Worm (Caenorhabditis elegans): ENCODE results near the gene fbxa-111.
"Not testable (repeated sequence)": the region's sequence is repeated elsewhere in the genome, so short reads cannot be mapped to it uniquely, and the experiment has no call there.

The fbxa-111 gene

DNA sequence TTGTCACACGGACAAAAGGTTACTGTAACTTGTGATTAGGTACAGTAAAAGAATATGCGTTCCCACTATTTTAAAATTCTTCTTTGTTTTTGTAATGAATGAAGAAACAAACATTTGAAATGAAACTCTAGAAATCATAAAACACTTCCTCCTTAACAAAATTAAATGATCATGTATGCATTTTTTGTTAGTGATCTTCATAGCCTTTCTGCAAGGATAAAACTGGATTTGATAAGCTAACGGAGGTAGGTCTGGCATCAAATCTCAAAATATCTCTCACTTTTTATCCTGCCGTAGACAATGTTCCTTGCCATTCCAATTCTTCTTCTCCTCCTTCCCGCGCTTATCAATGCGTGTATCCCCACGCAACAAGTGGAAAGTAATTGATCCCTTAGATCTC, 2.0 kb upstream of the fbxa-111 start, which contains the start of gene clec-238:
Gene clec-238, plus strand, starts transcription at position 301 of the 400 bp plus-strand sequence.
- TF ChIP-seq W03F9.2 (tag; optimal IDR thresholded peaks at IDR 0.05) (no peak), dao-5 (tag; optimal IDR thresholded peaks at IDR 0.05) (no peak), him-1 (tag; optimal IDR thresholded peaks at IDR 0.05) (no peak)

DNA sequence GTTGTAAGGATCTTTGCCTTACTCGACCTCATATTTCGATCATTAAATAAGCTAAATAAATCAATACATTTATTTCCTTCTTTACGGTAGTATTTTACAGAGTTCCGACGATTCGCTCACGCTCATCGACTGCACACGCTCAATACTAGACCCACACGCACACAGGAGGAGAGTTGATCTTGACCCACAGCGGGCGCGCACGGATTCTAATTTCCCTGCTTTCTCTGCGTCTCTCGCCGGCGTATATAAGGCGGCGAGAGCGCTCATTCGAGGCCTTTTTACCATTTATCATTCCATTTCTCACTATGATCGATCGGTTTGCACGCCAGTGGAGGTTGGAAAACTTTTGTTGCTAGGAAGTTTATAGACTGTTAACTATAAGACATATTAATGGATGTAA, 527 bp upstream of the fbxa-111 start:
- no peak for TF ChIP-seq W03F9.2 (tag; optimal IDR thresholded peaks at IDR 0.05)
- TF ChIP-seq dao-5 (tag; optimal IDR thresholded peaks at IDR 0.05): no peak
- TF ChIP-seq him-1 (tag; optimal IDR thresholded peaks at IDR 0.05): no peak

DNA sequence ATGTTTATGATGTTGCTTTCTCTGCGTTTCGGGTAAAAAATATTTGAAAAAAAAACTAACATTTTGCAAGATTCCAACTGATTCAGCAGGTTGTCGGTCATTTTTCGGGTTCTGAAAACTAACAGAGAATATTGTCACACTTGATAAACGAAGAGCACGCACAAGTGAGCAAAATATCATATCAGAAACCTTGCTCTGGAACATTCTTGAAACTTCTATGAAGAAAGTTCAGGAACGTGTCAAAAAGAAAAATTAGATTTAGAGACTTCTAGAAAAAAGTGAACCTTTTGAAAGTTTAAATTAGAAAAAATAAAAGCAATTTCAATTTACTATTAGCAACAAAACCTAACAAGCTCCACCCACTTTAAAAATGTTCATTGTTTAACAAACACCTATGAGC, 1.5 kb downstream of the fbxa-111 start, which contains the start of gene fbxa-112:
Gene fbxa-112, minus strand, starts transcription at position 101 of the 400 bp plus-strand sequence.
- not testable (repeated sequence) for TF ChIP-seq dao-5, him-1, W03F9.2 (tag; optimal IDR thresholded peaks at IDR 0.05)

DNA sequence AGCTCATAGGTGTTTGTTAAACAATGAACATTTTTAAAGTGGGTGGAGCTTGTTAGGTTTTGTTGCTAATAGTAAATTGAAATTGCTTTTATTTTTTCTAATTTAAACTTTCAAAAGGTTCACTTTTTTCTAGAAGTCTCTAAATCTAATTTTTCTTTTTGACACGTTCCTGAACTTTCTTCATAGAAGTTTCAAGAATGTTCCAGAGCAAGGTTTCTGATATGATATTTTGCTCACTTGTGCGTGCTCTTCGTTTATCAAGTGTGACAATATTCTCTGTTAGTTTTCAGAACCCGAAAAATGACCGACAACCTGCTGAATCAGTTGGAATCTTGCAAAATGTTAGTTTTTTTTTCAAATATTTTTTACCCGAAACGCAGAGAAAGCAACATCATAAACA, 10.8 kb downstream of the fbxa-111 start, which contains the start of gene fbxa-148:
Gene fbxa-148, plus strand, starts transcription at position 301 of the 400 bp plus-strand sequence.
- not testable (repeated sequence) for TF ChIP-seq dao-5, him-1, W03F9.2 (tag; optimal IDR thresholded peaks at IDR 0.05)

DNA sequence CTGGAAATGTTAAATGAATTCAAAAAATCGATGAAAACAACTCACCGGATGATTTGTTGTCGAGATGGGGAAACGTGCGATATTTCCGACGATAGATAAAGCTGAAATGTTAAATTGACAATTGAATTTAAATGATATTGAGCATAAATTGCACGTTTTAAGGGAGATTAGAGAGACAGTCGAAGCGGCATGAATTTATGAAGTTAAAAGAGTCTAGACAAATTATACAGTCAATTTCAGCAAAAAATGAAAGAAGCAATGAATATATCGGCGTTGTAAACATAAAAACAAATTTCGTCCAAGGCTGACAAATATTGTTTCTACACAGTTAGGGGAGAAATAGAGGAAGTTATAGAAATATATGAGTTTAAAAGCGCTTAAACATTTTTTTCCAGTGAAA, 22.2 kb downstream of the fbxa-111 start, which contains the start of gene Y102A5C.36:
Gene Y102A5C.36, minus strand, starts transcription at position 101 of the 400 bp plus-strand sequence.
- TF ChIP-seq him-1 (tag; optimal IDR thresholded peaks at IDR 0.05): no peak
- TF ChIP-seq W03F9.2 (tag; optimal IDR thresholded peaks at IDR 0.05): no peak
- no peak for TF ChIP-seq dao-5 (tag; optimal IDR thresholded peaks at IDR 0.05)

DNA sequence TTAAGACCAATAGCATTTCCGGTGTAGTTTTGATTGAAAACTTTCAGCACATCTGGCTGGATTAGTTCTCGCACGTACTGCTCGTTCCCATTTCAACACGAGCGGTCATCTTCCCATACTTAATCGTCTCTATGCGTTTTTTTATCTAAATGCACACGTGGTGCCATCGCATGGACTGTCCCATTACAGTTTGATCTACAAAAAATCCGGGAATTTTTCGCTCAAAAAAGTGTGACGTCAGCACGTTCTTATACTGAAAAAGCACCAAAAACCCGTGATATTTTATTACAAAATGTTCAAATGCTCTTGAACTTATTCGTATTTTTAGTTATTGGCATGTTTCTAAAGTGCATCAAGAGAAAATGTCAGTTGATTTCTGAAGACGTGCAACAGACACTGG, 27.6 kb downstream of the fbxa-111 start, which contains the start of gene Y102A5C.4:
Gene Y102A5C.4, plus strand, starts transcription at position 301 of the 400 bp plus-strand sequence.
- TF ChIP-seq W03F9.2 (tag; optimal IDR thresholded peaks at IDR 0.05) (no peak), him-1 (tag; optimal IDR thresholded peaks at IDR 0.05) (no peak), dao-5 (tag; optimal IDR thresholded peaks at IDR 0.05) (no peak)

DNA sequence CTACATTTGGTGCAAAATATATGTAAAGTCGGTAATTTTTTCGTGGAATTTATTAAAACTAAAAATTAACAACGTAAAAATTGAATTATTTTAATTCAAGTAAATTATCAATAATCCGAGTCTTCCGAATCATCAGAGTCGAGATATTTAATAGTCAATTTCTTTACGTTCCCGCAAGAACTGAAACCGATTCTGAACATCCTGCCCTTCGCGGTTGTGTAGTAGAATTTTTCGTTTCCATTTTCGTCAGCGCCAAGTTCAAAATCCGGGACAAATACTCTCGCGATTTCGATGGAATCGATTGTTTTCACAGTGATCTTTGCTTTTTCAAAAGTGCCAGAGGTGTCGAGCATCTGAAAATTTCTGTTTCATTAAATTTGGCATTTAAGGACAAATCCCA, 29.8 kb downstream of the fbxa-111 start:
- no peak for TF ChIP-seq W03F9.2 (tag; optimal IDR thresholded peaks at IDR 0.05)
- no peak for TF ChIP-seq him-1 (tag; optimal IDR thresholded peaks at IDR 0.05)
- TF ChIP-seq dao-5 (tag; optimal IDR thresholded peaks at IDR 0.05): no peak

DNA sequence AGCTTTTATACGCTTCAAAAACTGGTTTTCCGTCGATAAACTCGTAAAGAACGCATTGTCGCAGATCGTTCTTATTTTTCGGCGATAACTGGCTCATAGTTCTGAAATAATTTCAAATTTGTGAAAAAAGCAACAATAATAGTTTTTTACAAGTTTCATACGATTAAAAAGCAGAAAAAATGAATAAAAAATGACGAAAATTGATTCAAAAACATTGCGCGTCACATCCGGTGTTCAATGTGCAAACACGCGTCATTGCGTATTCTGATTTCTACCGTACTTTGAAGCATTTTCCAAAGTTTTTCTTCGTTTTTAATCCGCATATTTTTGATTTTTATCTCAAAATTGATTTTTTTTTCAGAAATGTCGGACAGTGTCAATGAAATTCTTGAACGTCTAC, 31.1 kb downstream of the fbxa-111 start, which contains the start of the genes fbxa-206 and Y102A5C.2:
Gene fbxa-206, minus strand, starts transcription at position 101 of the 400 bp plus-strand sequence.
Gene Y102A5C.2, plus strand, starts transcription at position 354 of the 400 bp plus-strand sequence.
- TF ChIP-seq him-1 (tag; optimal IDR thresholded peaks at IDR 0.05): no peak

DNA sequence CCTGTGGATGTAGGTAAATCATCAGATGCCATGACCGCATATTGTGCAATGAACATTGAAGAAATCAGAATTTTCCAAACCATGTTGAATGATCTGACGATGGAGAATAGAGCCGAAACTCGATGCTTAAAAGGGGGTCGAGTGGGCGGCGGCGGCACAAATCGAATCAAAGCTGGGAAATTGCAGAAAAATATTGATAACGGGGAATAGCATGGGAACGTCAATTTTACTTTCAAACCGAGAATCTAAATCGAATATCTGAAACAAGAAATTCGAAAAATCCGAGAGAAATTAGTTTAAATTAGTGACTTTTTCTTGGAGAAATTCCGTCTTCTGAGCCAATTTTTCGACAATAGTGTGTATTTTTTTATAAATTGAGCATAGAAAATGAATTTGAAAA, 33.4 kb downstream of the fbxa-111 start, which contains the start of gene F09C6.10:
Gene F09C6.10, minus strand, starts transcription at position 101 of the 400 bp plus-strand sequence.
- TF ChIP-seq him-1 (tag; optimal IDR thresholded peaks at IDR 0.05) (no peak), W03F9.2 (tag; optimal IDR thresholded peaks at IDR 0.05) (no peak), dao-5 (tag; optimal IDR thresholded peaks at IDR 0.05) (no peak)

DNA sequence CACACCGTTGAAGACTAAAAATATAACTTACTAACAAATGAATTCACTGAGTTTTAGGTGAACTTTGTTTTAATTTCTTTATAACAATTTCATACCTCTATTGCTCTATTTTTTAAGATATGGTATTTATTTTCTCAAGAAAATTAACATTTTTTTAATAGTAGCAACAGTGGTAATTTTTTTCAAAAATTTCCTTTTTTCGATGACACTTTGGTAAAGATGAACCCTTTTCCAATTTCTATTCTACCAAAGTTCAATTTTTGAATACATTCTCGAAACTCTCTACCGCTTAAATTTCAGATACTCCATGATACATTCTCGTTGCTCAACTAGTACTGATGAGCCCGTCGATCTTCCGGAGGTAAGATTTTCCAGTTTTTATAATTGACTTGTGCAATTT, 37.6 kb downstream of the fbxa-111 start, which contains the start of gene nhr-116:
Gene nhr-116, plus strand, starts transcription at position 301 of the 400 bp plus-strand sequence.
- no peak for TF ChIP-seq W03F9.2 (tag; optimal IDR thresholded peaks at IDR 0.05)
- no peak for TF ChIP-seq him-1 (tag; optimal IDR thresholded peaks at IDR 0.05)
- no peak for TF ChIP-seq dao-5 (tag; optimal IDR thresholded peaks at IDR 0.05)

DNA sequence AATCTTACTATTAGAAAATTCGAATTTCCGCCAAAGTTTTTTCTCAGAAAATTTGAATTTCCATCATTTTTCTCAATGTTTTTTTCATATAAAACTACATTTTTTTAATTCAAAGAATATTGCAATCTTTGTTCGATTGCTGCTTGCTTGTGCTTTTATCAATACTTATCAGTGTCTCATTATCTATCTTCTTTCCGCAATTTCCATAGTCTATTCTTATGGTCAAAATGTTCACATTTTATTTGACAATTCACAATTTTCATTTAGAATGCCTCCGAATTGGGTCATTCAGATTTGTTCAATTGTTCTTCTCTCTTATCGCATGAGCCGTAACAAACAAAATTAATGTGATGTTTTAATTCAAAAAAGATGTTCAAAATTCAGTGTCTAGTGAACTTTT, 38.2 kb downstream of the fbxa-111 start:
- TF ChIP-seq dao-5 (tag; optimal IDR thresholded peaks at IDR 0.05) (no peak), W03F9.2 (tag; optimal IDR thresholded peaks at IDR 0.05) (no peak), him-1 (tag; optimal IDR thresholded peaks at IDR 0.05) (no peak)

DNA sequence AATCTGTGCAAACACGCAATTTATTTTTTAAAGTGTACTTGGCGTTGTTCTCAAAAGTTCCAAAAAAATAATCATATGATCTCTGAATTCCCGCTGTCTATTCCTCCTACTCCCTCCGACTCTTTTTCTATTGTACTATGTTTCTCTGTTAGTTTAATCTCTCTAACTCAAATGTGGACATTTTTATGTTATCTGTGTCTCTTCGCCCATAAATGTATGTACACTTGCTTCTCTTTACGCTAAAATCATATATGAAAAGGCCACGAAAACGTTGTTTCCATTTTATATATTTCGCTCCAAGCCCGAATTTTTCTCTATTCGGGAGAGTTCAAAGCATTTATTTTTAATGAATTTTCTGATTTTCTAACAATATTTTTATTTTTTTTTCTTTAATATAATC, 38.6 kb downstream of the fbxa-111 start:
- TF ChIP-seq dao-5 (tag; optimal IDR thresholded peaks at IDR 0.05) (no peak), W03F9.2 (tag; optimal IDR thresholded peaks at IDR 0.05) (no peak), him-1 (tag; optimal IDR thresholded peaks at IDR 0.05) (no peak)

DNA sequence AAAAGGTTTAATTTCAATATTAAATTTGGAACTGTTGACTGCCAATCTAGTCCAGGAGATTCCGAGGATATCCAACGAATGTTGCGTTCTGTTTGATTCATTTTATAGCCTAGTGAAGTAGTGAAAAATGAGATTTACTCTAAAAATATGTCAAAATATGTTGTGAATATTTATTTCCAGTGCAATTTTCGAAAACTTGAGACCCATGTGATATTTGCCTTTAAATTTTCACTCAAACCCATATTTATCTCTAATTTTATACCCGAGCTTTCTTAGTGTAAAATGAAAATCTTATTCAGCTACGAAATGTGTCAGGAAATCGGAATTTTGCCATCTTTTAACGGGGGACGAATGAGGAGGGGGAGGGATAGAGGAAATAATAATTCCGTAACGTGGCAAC, 39.6 kb downstream of the fbxa-111 start, which contains the start of gene F09C6.16:
Gene F09C6.16, minus strand, starts transcription at position 101 of the 400 bp plus-strand sequence.
- TF ChIP-seq dao-5 (tag; optimal IDR thresholded peaks at IDR 0.05) (no peak), W03F9.2 (tag; optimal IDR thresholded peaks at IDR 0.05) (no peak), him-1 (tag; optimal IDR thresholded peaks at IDR 0.05) (no peak)

DNA sequence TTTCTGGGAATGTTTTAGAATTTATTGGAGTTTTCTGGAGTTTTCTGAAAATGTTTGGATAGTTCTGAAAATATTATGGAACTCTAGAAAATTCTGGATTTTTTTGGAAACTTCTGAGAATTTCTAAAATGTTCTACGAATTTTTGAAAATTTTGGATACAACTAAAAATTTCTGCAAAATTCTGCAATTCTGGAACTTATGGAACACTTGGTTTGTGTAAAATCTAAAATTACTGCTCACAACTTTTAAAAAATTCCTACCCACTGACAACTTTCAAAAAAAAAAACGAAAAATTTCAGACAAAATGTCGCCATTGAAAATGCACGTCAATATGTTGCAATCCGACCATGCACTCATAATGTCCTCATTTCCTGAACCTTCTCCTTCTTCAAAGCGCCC, 44.9 kb downstream of the fbxa-111 start, which contains the start of gene nhr-262:
Gene nhr-262, plus strand, starts transcription at position 301 of the 400 bp plus-strand sequence.
- TF ChIP-seq W03F9.2 (tag; optimal IDR thresholded peaks at IDR 0.05) (no peak), him-1 (tag; optimal IDR thresholded peaks at IDR 0.05) (no peak), dao-5 (tag; optimal IDR thresholded peaks at IDR 0.05) (no peak)
